Worm (Caenorhabditis elegans): Measurements from ENCODE around the gene F40A3.6.

Gene F40A3.6

ce11 chrV:7893812-7894381 is at the start of gene F40A3.6:
Gene F40A3.6, minus strand, starts transcription at chrV:7893862.
- peak; percentile 3 for TF ChIP-seq sem-4 (tag; optimal IDR thresholded peaks at IDR 0.05)
- TF ChIP-seq unc-62 (GFP tag; optimal IDR thresholded peaks at IDR 0.05), result no peak
- TF ChIP-seq peb-1 (tag; optimal IDR thresholded peaks at IDR 0.05), result no peak
- no peak for TF ChIP-seq egl-27 (tag; optimal IDR thresholded peaks at IDR 0.05)
- TF ChIP-seq nhr-77 (tag; optimal IDR thresholded peaks at IDR 0.05), result no peak
- peak; percentile 34 for TF ChIP-seq F13H6.1 (tag; optimal IDR thresholded peaks at IDR 0.05)
- no peak for TF ChIP-seq ztf-1 (GFP tag; conservative IDR thresholded peaks at IDR 0.05)
- TF ChIP-seq ztf-11 (tag; optimal IDR thresholded peaks at IDR 0.05), result no peak
- peak in 1 of 2 experiments; percentile 44 for TF ChIP-seq lsy-2 (tag; optimal IDR thresholded peaks at IDR 0.05)
- peak; percentile 71 for TF ChIP-seq C34F6.9 (tag; optimal IDR thresholded peaks at IDR 0.05)
- TF ChIP-seq aly-2 (tag; optimal IDR thresholded peaks at IDR 0.05), result no peak
- no peak for TF ChIP-seq alr-1 (tag; optimal IDR thresholded peaks at IDR 0.05)
- TF ChIP-seq unc-55 (GFP tag; optimal IDR thresholded peaks at IDR 0.05), result no peak
- no peak for TF ChIP-seq ztf-4 (tag; optimal IDR thresholded peaks at IDR 0.05)
- no peak for TF ChIP-seq unc-39 (tag; optimal IDR thresholded peaks at IDR 0.05)
- no peak for TF ChIP-seq ceh-82 (tag; optimal IDR thresholded peaks at IDR 0.05)
- TF ChIP-seq nhr-237 (tag; optimal IDR thresholded peaks at IDR 0.05), result no peak
- TF ChIP-seq elt-1 (tag; optimal IDR thresholded peaks at IDR 0.05), result no peak
- no peak for TF ChIP-seq dmd-4 (tag; optimal IDR thresholded peaks at IDR 0.05)
- TF ChIP-seq nhr-11 (tag; optimal IDR thresholded peaks at IDR 0.05), result no peak
- TF ChIP-seq fos-1 (tag; optimal IDR thresholded peaks at IDR 0.05), result no peak
- TF ChIP-seq nhr-10 (tag; optimal IDR thresholded peaks at IDR 0.05), result no peak
- TF ChIP-seq Y55F3AM.14 (GFP tag; optimal IDR thresholded peaks at IDR 0.05), result no peak
- TF ChIP-seq gmeb-1 (tag; optimal IDR thresholded peaks at IDR 0.05), result no peak
- TF ChIP-seq ama-1 (optimal IDR thresholded peaks at IDR 0.05), result no peak
- TF ChIP-seq lin-39 (tag; optimal IDR thresholded peaks at IDR 0.05), result no peak
- peak; percentile 49 for TF ChIP-seq sma-9 (GFP tag; optimal IDR thresholded peaks at IDR 0.05)
- no peak for TF ChIP-seq sma-9 (tag; optimal IDR thresholded peaks at IDR 0.05)
- no peak for TF ChIP-seq elt-3 (tag; optimal IDR thresholded peaks at IDR 0.05)
- TF ChIP-seq nhr-21 (tag; optimal IDR thresholded peaks at IDR 0.05), result no peak
- TF ChIP-seq lin-13 (GFP tag; optimal IDR thresholded peaks at IDR 0.05), result no peak
- peak; percentile 92 for TF ChIP-seq nhr-129 (tag; optimal IDR thresholded peaks at IDR 0.05)
- TF ChIP-seq nhr-25 (tag; optimal IDR thresholded peaks at IDR 0.05), result no peak
- no peak for TF ChIP-seq nhr-23 (tag; optimal IDR thresholded peaks at IDR 0.05)

ce11 chrV:7940299-7940698 is 46.6 kb upstream of the F40A3.6 start, which contains the start of gene srt-53:
Gene srt-53, minus strand, starts transcription at chrV:7940399.
- TF ChIP-seq alr-1 (tag; optimal IDR thresholded peaks at IDR 0.05) (no peak), nhr-10 (tag; optimal IDR thresholded peaks at IDR 0.05) (no peak)

DNA sequence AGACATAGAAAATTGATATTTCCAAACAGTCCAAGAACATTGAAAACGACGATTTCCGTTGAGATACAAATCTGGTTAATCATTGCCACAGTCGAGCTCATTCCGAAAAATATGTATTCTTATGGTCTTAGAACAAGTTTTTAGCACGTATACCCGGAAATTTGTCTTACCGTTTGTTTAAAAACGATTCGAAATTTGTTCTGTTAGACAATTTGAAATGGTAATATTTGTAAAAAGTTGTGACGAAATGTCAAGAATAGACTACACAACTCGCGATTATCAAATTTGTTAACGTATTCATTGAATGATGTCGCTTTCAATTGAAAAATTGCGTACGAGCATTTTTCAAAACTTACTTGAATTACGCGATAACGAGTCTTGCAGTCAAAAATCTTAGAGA is 43.5 kb upstream of the F40A3.6 start, which contains the start of gene srsx-3:
TSS of gene srsx-3 (minus strand) at position 101 of the 400 bp plus-strand sequence.
- TF ChIP-seq ama-1 (optimal IDR thresholded peaks at IDR 0.05) (no peak), sem-4 (tag; optimal IDR thresholded peaks at IDR 0.05) (no peak), R02D3.7 (tag; optimal IDR thresholded peaks at IDR 0.05) (no peak), Y55F3AM.14 (GFP tag; optimal IDR thresholded peaks at IDR 0.05) (no peak), mbf-1 (tag; optimal IDR thresholded peaks at IDR 0.05) (no peak)

ce11 chrV:7932998-7933397 is 39.3 kb upstream of the F40A3.6 start, which contains the start of gene ncx-10:
Gene ncx-10, minus strand, starts transcription at chrV:7933098.
- TF ChIP-seq fos-1 (tag; optimal IDR thresholded peaks at IDR 0.05), result no peak
- no peak for TF ChIP-seq ZK546.5 (tag; optimal IDR thresholded peaks at IDR 0.05)

- TF ChIP-seq mdl-1 (tag; optimal IDR thresholded peaks at IDR 0.05) (no peak), ztf-11 (tag; optimal IDR thresholded peaks at IDR 0.05) (no peak), mab-5 (tag; optimal IDR thresholded peaks at IDR 0.05) (no peak), egl-27 (tag; optimal IDR thresholded peaks at IDR 0.05) (no peak), nhr-6 (tag; optimal IDR thresholded peaks at IDR 0.05) (no peak), dmd-4 (tag; optimal IDR thresholded peaks at IDR 0.05) (no peak), nhr-129 (tag; optimal IDR thresholded peaks at IDR 0.05) (no peak), sem-4 (tag; optimal IDR thresholded peaks at IDR 0.05) (no peak), unc-39 (tag; optimal IDR thresholded peaks at IDR 0.05) (no peak), ZK546.5 (tag; optimal IDR thresholded peaks at IDR 0.05) (no peak), F13H6.1 (tag; optimal IDR thresholded peaks at IDR 0.05) (no peak), lin-39 (tag; optimal IDR thresholded peaks at IDR 0.05) (no peak), elt-3 (tag; optimal IDR thresholded peaks at IDR 0.05) (no peak), ceh-16 (tag; optimal IDR thresholded peaks at IDR 0.05) (no peak), elt-1 (tag; optimal IDR thresholded peaks at IDR 0.05) (no peak), alr-1 (tag; optimal IDR thresholded peaks at IDR 0.05) (no peak), nhr-237 (tag; optimal IDR thresholded peaks at IDR 0.05) (no peak), unc-62 (GFP tag; optimal IDR thresholded peaks at IDR 0.05) (no peak), zag-1 (tag; optimal IDR thresholded peaks at IDR 0.05) (no peak)
Measured at ce11 chrV:7928660-7929059, 35.0 kb upstream of the F40A3.6 start, which contains the start of gene srsx-5. Gene srsx-5, plus strand, starts transcription at chrV:7928960.

Measured in whole organism, L2 larva.